4 fruit fly cellular contexts compared by ENCODE assay signal in the genomic region with DNA sequence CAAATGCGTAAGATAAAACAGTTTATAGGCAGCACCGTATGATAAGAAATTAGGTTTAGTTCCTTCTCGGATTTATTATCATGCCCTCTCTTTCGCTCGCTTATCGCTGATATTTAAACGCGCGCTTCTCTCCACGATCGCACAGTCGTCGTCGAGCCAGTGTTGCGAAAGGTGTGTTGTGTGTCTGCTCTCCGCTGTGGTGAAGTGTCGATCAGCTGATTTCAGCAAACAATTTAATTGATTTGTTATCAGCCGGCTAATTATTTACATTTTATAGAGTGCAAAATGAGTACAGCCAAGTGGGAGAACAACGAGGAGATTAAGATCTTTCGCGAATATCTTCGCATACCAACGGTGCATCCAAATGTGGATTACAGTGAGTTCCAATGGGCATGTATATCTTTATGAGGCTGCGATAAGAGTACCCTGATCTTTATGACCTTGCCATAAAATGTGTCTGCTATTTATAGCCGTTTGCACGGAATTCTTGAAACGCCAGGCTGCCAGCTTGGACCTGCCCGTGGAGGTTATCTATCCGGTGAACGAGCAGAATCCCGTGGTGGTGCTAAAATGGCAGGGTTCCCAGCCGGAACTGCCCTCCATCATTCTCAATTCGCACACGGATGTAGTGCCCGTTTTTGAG.
TF ChIP-seq lines count a peak whose summit lies in the region.

CG17110 (plus strand) TSS at position 139 of the 643 bp plus-strand sequence.
CG6726 (plus strand) TSS at position 139 of the 643 bp plus-strand sequence.

- no peak for TF ChIP-seq CTCF in whole organism, embryonic (GFP tag; optimal IDR thresholded peaks at IDR 0.05; lab: Kevin White, UChicago)

TF ChIP-seq in whole organism, adult, 20 proteins besides CTCF, POLR2A, EP300 and RAD21:
- TF ChIP-seq toe (GFP tag; optimal IDR thresholded peaks at IDR 0.05; lab: Kevin White, UChicago) (peak; percentile 1), Hr96 (GFP tag; optimal IDR thresholded peaks at IDR 0.05; lab: Kevin White, UChicago) (peak; percentile 15), kay (GFP tag; lab: Kevin White, UChicago; ENCODE audit: borderline replicate concordance) (peak; percentile 66), CG33017 (tag; optimal IDR thresholded peaks at IDR 0.05; lab: Kevin White, UChicago) (no peak), CG1620 (GFP tag; optimal IDR thresholded peaks at IDR 0.05; lab: Kevin White, UChicago) (no peak), Crg-1 (GFP tag; optimal IDR thresholded peaks at IDR 0.05; lab: Kevin White, UChicago) (no peak), Mnt (GFP tag; optimal IDR thresholded peaks at IDR 0.05; lab: Kevin White, UChicago) (peak; percentile 21), bab1 (GFP tag; optimal IDR thresholded peaks at IDR 0.05; lab: Kevin White, UChicago) (no peak)

TF ChIP-seq in whole organism, embryonic, 481 proteins besides CTCF, POLR2A, EP300 and RAD21:
- TF ChIP-seq Hr3 (GFP tag; optimal IDR thresholded peaks at IDR 0.05; lab: Kevin White, UChicago) (no peak), E2f2 (GFP tag; IDR thresholded peaks at IDR 0.05; lab: Robert Waterston, UW) (peak; percentile 69), exex (tag; optimal IDR thresholded peaks at IDR 0.05; lab: Kevin White, UChicago) (peak; percentile 77), Med (GFP tag; lab: Kevin White, UChicago) (peak; percentile 79), sd (tag; optimal IDR thresholded peaks at IDR 0.05; lab: Kevin White, UChicago) (peak; percentile 33), pzg (GFP tag; optimal IDR thresholded peaks at IDR 0.05; lab: Kevin White, UChicago) (peak; percentile 17), sens (GFP tag; lab: Kevin White, UChicago) (peak; percentile 26), CG13123 (GFP tag; optimal IDR thresholded peaks at IDR 0.05; lab: Kevin White, UChicago) (no peak), crp (GFP tag; optimal IDR thresholded peaks at IDR 0.05; lab: Kevin White, UChicago) (peak in 1 of 2 experiments; percentile 76), Dp (GFP tag; optimal IDR thresholded peaks at IDR 0.05; lab: Kevin White, UChicago) (peak; percentile 50), fru (optimal IDR thresholded peaks at IDR 0.05; lab: Kevin White, UChicago) (no peak), MBD-R2 (GFP tag; IDR thresholded peaks at IDR 0.05; lab: Robert Waterston, UW) (peak; percentile 36; the same call in 1 of the 2 replicates), CG10267 (tag; optimal IDR thresholded peaks at IDR 0.05; lab: Kevin White, UChicago) (peak; percentile 53), grn (GFP tag; optimal IDR thresholded peaks at IDR 0.05; lab: Kevin White, UChicago) (peak; percentile 3), Vsx1 (GFP tag; optimal IDR thresholded peaks at IDR 0.05; lab: Kevin White, UChicago) (peak; percentile 54), Xrp1 (GFP tag; IDR thresholded peaks at IDR 0.05; lab: Robert Waterston, UW) (no peak), chinmo (GFP tag; IDR thresholded peaks at IDR 0.05; lab: Robert Waterston, UW; ENCODE audit: partially characterized antibody) (0 out of 4 replicates have a peak, but pooled peaks have one; percentile 20), lab (GFP tag; optimal IDR thresholded peaks at IDR 0.05; lab: Kevin White, UChicago) (peak; percentile 37)
TF ChIP-seq in whole organism, embryonic: peak in this region for 14.

TF ChIP-seq in whole organism, prepupa, 60 proteins besides CTCF, POLR2A, EP300 and RAD21 (continues in another document):
- no peak for TF ChIP-seq CG7368 (GFP tag; optimal IDR thresholded peaks at IDR 0.05; lab: Kevin White, UChicago)
- TF ChIP-seq CG10669 (GFP tag; optimal IDR thresholded peaks at IDR 0.05; lab: Kevin White, UChicago), result no peak
- no peak for TF ChIP-seq pdm3 (GFP tag; optimal IDR thresholded peaks at IDR 0.05; lab: Kevin White, UChicago)
- TF ChIP-seq CG11762 (GFP tag; optimal IDR thresholded peaks at IDR 0.05; lab: Kevin White, UChicago; ENCODE audit: insufficient read depth), result no peak
- TF ChIP-seq fkh (GFP tag; optimal IDR thresholded peaks at IDR 0.05; lab: Kevin White, UChicago), result peak; percentile 72
- TF ChIP-seq CG16779 (tag; optimal IDR thresholded peaks at IDR 0.05; lab: Kevin White, UChicago), result no peak
- no peak for TF ChIP-seq Met (GFP tag; optimal IDR thresholded peaks at IDR 0.05; lab: Kevin White, UChicago)
- TF ChIP-seq Eip78C (GFP tag; lab: Kevin White, UChicago), result no peak
- TF ChIP-seq CG6276 (GFP tag; optimal IDR thresholded peaks at IDR 0.05; lab: Kevin White, UChicago), result peak; percentile 4
- no peak for TF ChIP-seq Hr4 (GFP tag; optimal IDR thresholded peaks at IDR 0.05; lab: Kevin White, UChicago)
- no peak for TF ChIP-seq fd59A (GFP tag; optimal IDR thresholded peaks at IDR 0.05; lab: Kevin White, UChicago)
- TF ChIP-seq Gug (GFP tag; IDR thresholded peaks at IDR 0.05; lab: Robert Waterston, UW), result no peak
- no peak for TF ChIP-seq Ets96B (tag; optimal IDR thresholded peaks at IDR 0.05; lab: Kevin White, UChicago)
- no peak for TF ChIP-seq CG4318 (GFP tag; optimal IDR thresholded peaks at IDR 0.05; lab: Kevin White, UChicago)
- no peak for TF ChIP-seq achi (GFP tag; optimal IDR thresholded peaks at IDR 0.05; lab: Kevin White, UChicago)
- no peak for TF ChIP-seq Sox102F (GFP tag; optimal IDR thresholded peaks at IDR 0.05; lab: Kevin White, UChicago)
- TF ChIP-seq salr (GFP tag; optimal IDR thresholded peaks at IDR 0.05; lab: Kevin White, UChicago), result no peak
- TF ChIP-seq Hr38 (GFP tag; optimal IDR thresholded peaks at IDR 0.05; lab: Kevin White, UChicago), result no peak
- peak; percentile 97 for TF ChIP-seq svp (GFP tag; lab: Kevin White, UChicago)
- no peak for TF ChIP-seq CG11902 (GFP tag; optimal IDR thresholded peaks at IDR 0.05; lab: Kevin White, UChicago)
- no peak for TF ChIP-seq CG15336 (GFP tag; IDR thresholded peaks at IDR 0.05; lab: Robert Waterston, UW)
- no peak for TF ChIP-seq Blimp-1 (GFP tag; optimal IDR thresholded peaks at IDR 0.05; lab: Kevin White, UChicago)
- no peak for TF ChIP-seq CG32006 (GFP tag; optimal IDR thresholded peaks at IDR 0.05; lab: Kevin White, UChicago)
- no peak for TF ChIP-seq net (GFP tag; optimal IDR thresholded peaks at IDR 0.05; lab: Kevin White, UChicago)
- TF ChIP-seq vri (GFP tag; optimal IDR thresholded peaks at IDR 0.05; lab: Kevin White, UChicago), result peak; percentile 30
- no peak for TF ChIP-seq Eip75B (GFP tag; optimal IDR thresholded peaks at IDR 0.05; lab: Kevin White, UChicago)
- TF ChIP-seq topi (GFP tag; optimal IDR thresholded peaks at IDR 0.05; lab: Kevin White, UChicago), result no peak
- no peak for TF ChIP-seq CG8119 (GFP tag; IDR thresholded peaks at IDR 0.05; lab: Robert Waterston, UW)
- TF ChIP-seq lz (GFP tag; optimal IDR thresholded peaks at IDR 0.05; lab: Kevin White, UChicago), result no peak
- TF ChIP-seq cyc (GFP tag; optimal IDR thresholded peaks at IDR 0.05; lab: Kevin White, UChicago), result no peak
- no peak for TF ChIP-seq dac (GFP tag; optimal IDR thresholded peaks at IDR 0.05; lab: Kevin White, UChicago)
- TF ChIP-seq acj6 (GFP tag; optimal IDR thresholded peaks at IDR 0.05; lab: Kevin White, UChicago), result no peak

TF ChIP-seq in whole organism, wandering third instar larva, 38 proteins besides CTCF, POLR2A, EP300 and RAD21:
- TF ChIP-seq Hr83 (GFP tag; optimal IDR thresholded peaks at IDR 0.05; lab: Kevin White, UChicago; ENCODE audit: poor library complexity, severe bottlenecking) (peak; percentile 8), Vsx2 (GFP tag; optimal IDR thresholded peaks at IDR 0.05; lab: Kevin White, UChicago; ENCODE audit: partially characterized antibody) (peak; percentile 84), CrebA (GFP tag; optimal IDR thresholded peaks at IDR 0.05; lab: Kevin White, UChicago; ENCODE audit: borderline replicate concordance) (no peak), rgr (GFP tag; optimal IDR thresholded peaks at IDR 0.05; lab: Kevin White, UChicago) (peak; percentile 26), h (GFP tag; optimal IDR thresholded peaks at IDR 0.05; lab: Kevin White, UChicago) (no peak), woc (GFP tag; optimal IDR thresholded peaks at IDR 0.05; lab: Kevin White, UChicago) (no peak), OdsH (GFP tag; optimal IDR thresholded peaks at IDR 0.05; lab: Kevin White, UChicago) (no peak), Rel (GFP tag; optimal IDR thresholded peaks at IDR 0.05; lab: Kevin White, UChicago) (no peak), Rel (tag; optimal IDR thresholded peaks at IDR 0.05; lab: Kevin White, UChicago) (no peak), br (GFP tag; optimal IDR thresholded peaks at IDR 0.05; lab: Kevin White, UChicago) (no peak), Mio (GFP tag; optimal IDR thresholded peaks at IDR 0.05; lab: Kevin White, UChicago) (no peak), N (GFP tag; optimal IDR thresholded peaks at IDR 0.05; lab: Kevin White, UChicago) (no peak), dsf (GFP tag; optimal IDR thresholded peaks at IDR 0.05; lab: Kevin White, UChicago; ENCODE audit: borderline replicate concordance) (no peak), Abd-B (GFP tag; optimal IDR thresholded peaks at IDR 0.05; lab: Kevin White, UChicago) (no peak), Hr78 (GFP tag; optimal IDR thresholded peaks at IDR 0.05; lab: Kevin White, UChicago) (no peak), fru (GFP tag; optimal IDR thresholded peaks at IDR 0.05; lab: Kevin White, UChicago) (no peak), GATAd (GFP tag; optimal IDR thresholded peaks at IDR 0.05; lab: Kevin White, UChicago) (no peak), brk (GFP tag; optimal IDR thresholded peaks at IDR 0.05; lab: Kevin White, UChicago) (no peak), Dfd (GFP tag; optimal IDR thresholded peaks at IDR 0.05; lab: Kevin White, UChicago) (no peak), dmrt93B (GFP tag; optimal IDR thresholded peaks at IDR 0.05; lab: Kevin White, UChicago) (no peak), Myc (optimal IDR thresholded peaks at IDR 0.05; lab: Kevin White, UChicago) (peak; percentile 26), ey (GFP tag; optimal IDR thresholded peaks at IDR 0.05; lab: Kevin White, UChicago) (no peak), Jra (GFP tag; optimal IDR thresholded peaks at IDR 0.05; lab: Kevin White, UChicago) (no peak), Dif (GFP tag; optimal IDR thresholded peaks at IDR 0.05; lab: Kevin White, UChicago; ENCODE audit: partially characterized antibody) (no peak), jim (GFP tag; optimal IDR thresholded peaks at IDR 0.05; lab: Kevin White, UChicago) (no peak), pan (optimal IDR thresholded peaks at IDR 0.05; lab: Kevin White, UChicago) (no peak), psq (GFP tag; optimal IDR thresholded peaks at IDR 0.05; lab: Kevin White, UChicago) (no peak), CG32264 (GFP tag; optimal IDR thresholded peaks at IDR 0.05; lab: Kevin White, UChicago) (no peak)
